Fruit fly (Drosophila melanogaster) whole organism, prepupa: Measurements from ENCODE around the gene Cpr76Bc.

Source experiments
- CG10631 ChIP-seq: fragments of 200-800 bp; sonication (Bioruptor generic); optimal IDR thresholded peaks from 2 replicates; lab custom pipeline; 2016; ENCODE audit warnings: missing biosample characterization, missing genetic modification characterization
- CG11294 ChIP-seq: fragments of 200-800 bp; sonication (Bioruptor generic); IDR thresholded peaks from 2 replicates; pipeline ENCODE4 v1.3.6; 2022; ENCODE audit warnings: missing biosample characterization, missing genetic modification characterization
- CG15336 ChIP-seq: fragments of 200-800 bp; sonication (Bioruptor generic); IDR thresholded peaks from 2 replicates; pipeline ENCODE4 v1.3.6; 2022; ENCODE audit warnings: missing biosample characterization, missing genetic modification characterization
- CG3032 ChIP-seq: fragments of 200-800 bp; optimal IDR thresholded peaks from 2 replicates; lab custom pipeline; 2019; ENCODE audit warnings: missing biosample characterization, mild to moderate bottlenecking, missing genetic modification characterization, moderate library complexity
- CG34406 ChIP-seq: fragments of 200-800 bp; sonication (Bioruptor generic); optimal IDR thresholded peaks from 3 replicates; lab custom pipeline; 2016; ENCODE audit warnings: missing biosample characterization, missing genetic modification characterization
- CG3919 ChIP-seq: fragments of 200-800 bp; sonication (Bioruptor generic); optimal IDR thresholded peaks from 3 replicates; lab custom pipeline; 2016; ENCODE audit warnings: missing biosample characterization, missing genetic modification characterization
- CG4318 ChIP-seq: fragments of 200-800 bp; sonication (Bioruptor generic); optimal IDR thresholded peaks from 3 replicates; lab custom pipeline; 2017; ENCODE audit warnings: missing biosample characterization, mild to moderate bottlenecking, missing genetic modification characterization
- CG6276 ChIP-seq: fragments of 200-800 bp; sonication (Bioruptor generic); optimal IDR thresholded peaks from 2 replicates; lab custom pipeline; 2017; ENCODE audit warnings: missing biosample characterization, mild to moderate bottlenecking, missing genetic modification characterization
- CG7368 ChIP-seq: fragments of 200-800 bp; sonication (Bioruptor generic); optimal IDR thresholded peaks from 3 replicates; lab custom pipeline; 2016; ENCODE audit warnings: missing biosample characterization, missing genetic modification characterization
- CG8632 ChIP-seq: fragments of 200-800 bp; sonication (Bioruptor generic); optimal IDR thresholded peaks from 3 replicates; lab custom pipeline; 2016; ENCODE audit warnings: missing biosample characterization, missing genetic modification characterization
- CG9139 ChIP-seq: fragments of 200-800 bp; sonication (Bioruptor generic); optimal IDR thresholded peaks from 3 replicates; lab custom pipeline; 2017; ENCODE audit warnings: missing biosample characterization, mild to moderate bottlenecking, missing genetic modification characterization
- Ets96B ChIP-seq: fragments of 200-800 bp; optimal IDR thresholded peaks from 2 replicates; lab custom pipeline; 2019; ENCODE audit warnings: missing biosample characterization, mild to moderate bottlenecking, missing genetic modification characterization, moderate library complexity
- Hr39 ChIP-seq: fragments of 200-800 bp; sonication (Bioruptor generic); optimal IDR thresholded peaks from 2 replicates; lab custom pipeline; 2016; ENCODE audit warnings: missing biosample characterization, missing genetic modification characterization
- Met ChIP-seq: fragments of 200-800 bp; sonication (Bioruptor generic); optimal IDR thresholded peaks from 3 replicates; lab custom pipeline; 2016; ENCODE audit warnings: missing biosample characterization, missing genetic modification characterization
- Sox14 ChIP-seq: fragments of 200-800 bp; sonication (Bioruptor generic); optimal IDR thresholded peaks from 3 replicates; lab custom pipeline; 2016; ENCODE audit warnings: missing biosample characterization, missing genetic modification characterization
- Sox15 ChIP-seq: fragments of 200-800 bp; sonication (Bioruptor generic); optimal IDR thresholded peaks from 3 replicates; lab custom pipeline; 2016; ENCODE audit warnings: missing biosample characterization, missing genetic modification characterization
- achi ChIP-seq: fragments of 200-800 bp; sonication (Bioruptor generic); optimal IDR thresholded peaks from 3 replicates; lab custom pipeline; 2016; ENCODE audit warnings: missing biosample characterization, missing genetic modification characterization
- fd85E ChIP-seq: fragments of 200-800 bp; sonication (Bioruptor generic); optimal IDR thresholded peaks from 3 replicates; lab custom pipeline; 2016; ENCODE audit warnings: missing biosample characterization, missing genetic modification characterization
- ss ChIP-seq, 2 experiments: fragments of 200-800 bp; sonication (Bioruptor generic); optimal IDR thresholded peaks; 2 replicates in 1 of 2; 3 replicates in 1 of 2; lab custom pipeline; 2017 to 2018; ENCODE audit warnings: mild to moderate bottlenecking in 2 of 2, missing biosample characterization in 2 of 2, missing genetic modification characterization in 2 of 2, moderate library complexity in 1 of 2
- svp ChIP-seq: fragments of 200-800 bp; sonication (Bioruptor generic); peaks from one replicate; lab custom pipeline; 2016; ENCODE audit warnings: missing biosample characterization, missing genetic modification characterization
- vri ChIP-seq: fragments of 200-800 bp; sonication (Bioruptor generic); optimal IDR thresholded peaks from 3 replicates; lab custom pipeline; 2016; ENCODE audit warnings: missing biosample characterization, mild to moderate bottlenecking, missing genetic modification characterization

The Cpr76Bc gene

DNA sequence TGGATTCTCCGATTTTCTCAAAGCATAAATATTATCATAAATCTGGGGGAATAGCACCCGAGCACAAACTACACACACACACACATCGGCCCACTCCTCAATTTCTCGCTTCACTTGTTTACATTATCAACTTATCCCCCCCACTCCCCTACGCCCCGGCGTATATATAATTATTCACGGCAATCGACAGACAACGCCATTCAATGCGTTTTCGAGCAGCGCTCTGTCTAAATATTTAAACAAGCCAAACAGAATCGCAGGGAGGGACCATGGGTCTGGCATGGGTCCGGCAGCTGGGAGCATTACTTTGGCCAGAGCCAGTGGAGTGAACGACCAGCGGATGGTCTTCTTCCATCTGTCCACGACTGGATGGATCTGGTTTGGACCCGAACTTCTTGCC is 54.9 kb downstream of the Cpr76Bc start (continued):
- TF ChIP-seq CG9139 (GFP tag; lab: Kevin White, UChicago): no peak
- no peak for TF ChIP-seq Ets96B (tag; lab: Kevin White, UChicago)
- peak; percentile 29 for TF ChIP-seq CG8632 (GFP tag; lab: Kevin White, UChicago)
- no peak for TF ChIP-seq CG15336 (GFP tag; lab: Robert Waterston, UW)
- TF ChIP-seq Met (GFP tag; lab: Kevin White, UChicago): peak; percentile 50
- no peak for TF ChIP-seq ss (GFP tag; optimal IDR thresholded peaks at IDR 0.05; lab: Kevin White, UChicago)
- no peak for TF ChIP-seq CG4318 (GFP tag; lab: Kevin White, UChicago)
- TF ChIP-seq fd85E: no peak
- TF ChIP-seq Sox14 (GFP tag; lab: Kevin White, UChicago): no peak
- TF ChIP-seq CG34406 (GFP tag; lab: Kevin White, UChicago): no peak
- no peak for TF ChIP-seq CG11294 (GFP tag; lab: Robert Waterston, UW)
- peak; percentile 7 for TF ChIP-seq CG7368 (GFP tag; lab: Kevin White, UChicago)
- TF ChIP-seq vri (GFP tag; lab: Kevin White, UChicago): peak; percentile 64
- TF ChIP-seq CG6276: no peak
- peak; percentile 17 for TF ChIP-seq achi
- TF ChIP-seq CG3032 (tag; lab: Kevin White, UChicago): no peak
- TF ChIP-seq CG3919: no peak
- no peak for TF ChIP-seq CG10631 (GFP tag; lab: Kevin White, UChicago)
- TF ChIP-seq Sox15 (GFP tag; lab: Kevin White, UChicago): no peak
- peak; percentile 25 for TF ChIP-seq svp (GFP tag; lab: Kevin White, UChicago)
- no peak for TF ChIP-seq Hr39
